Worm (Caenorhabditis elegans): ENCODE results near the gene unc-44.

ce11 chrIV:5941236-5941976 lies 34.0 kb upstream of the unc-44 start, which contains the start of gene pfkb-1.2:
- TF ChIP-seq zag-1 (tag; optimal IDR thresholded peaks at IDR 0.05) (no peak), elt-3 (tag; optimal IDR thresholded peaks at IDR 0.05) (no peak), aly-2 (tag; optimal IDR thresholded peaks at IDR 0.05) (no peak), nhr-12 (tag; optimal IDR thresholded peaks at IDR 0.05) (no peak), lin-13 (GFP tag; optimal IDR thresholded peaks at IDR 0.05) (no peak), lsy-2 (tag; optimal IDR thresholded peaks at IDR 0.05) (peak in 1 of 2 experiments; percentile 14), fos-1 (tag; optimal IDR thresholded peaks at IDR 0.05) (no peak), egl-27 (tag; optimal IDR thresholded peaks at IDR 0.05) (no peak), unc-62 (GFP tag; optimal IDR thresholded peaks at IDR 0.05) (no peak), lin-39 (tag; optimal IDR thresholded peaks at IDR 0.05) (no peak), Y55F3AM.14 (GFP tag; optimal IDR thresholded peaks at IDR 0.05) (no peak), elt-1 (tag; optimal IDR thresholded peaks at IDR 0.05) (no peak), skn-1 (tag; optimal IDR thresholded peaks at IDR 0.05) (no peak), peb-1 (tag; optimal IDR thresholded peaks at IDR 0.05) (no peak)

All from whole organism, L2 larva.